Worm (Caenorhabditis elegans) whole organism, dauer: ENCODE results near the gene Y60A3A.21.

Experiments used
- unc-62 ChIP-seq: sonication (generic microtip); optimal IDR thresholded peaks from 2 replicates; lab custom pipeline; 2017; ENCODE audit warnings: missing biosample characterization, missing genetic modification reagents, missing genetic modification characterization

Gene Y60A3A.21

ce11 chrV:20005724-20006132 is 6.0 kb upstream of the Y60A3A.21 start:
- TF ChIP-seq unc-62 = no peak

- TF ChIP-seq unc-62 = no peak
Measured at ce11 chrV:20007470-20007869, 4.3 kb upstream of the Y60A3A.21 start, which contains the start of gene Y60A3A.23. Y60A3A.23 (plus strand) TSS chrV:20007770.

DNA sequence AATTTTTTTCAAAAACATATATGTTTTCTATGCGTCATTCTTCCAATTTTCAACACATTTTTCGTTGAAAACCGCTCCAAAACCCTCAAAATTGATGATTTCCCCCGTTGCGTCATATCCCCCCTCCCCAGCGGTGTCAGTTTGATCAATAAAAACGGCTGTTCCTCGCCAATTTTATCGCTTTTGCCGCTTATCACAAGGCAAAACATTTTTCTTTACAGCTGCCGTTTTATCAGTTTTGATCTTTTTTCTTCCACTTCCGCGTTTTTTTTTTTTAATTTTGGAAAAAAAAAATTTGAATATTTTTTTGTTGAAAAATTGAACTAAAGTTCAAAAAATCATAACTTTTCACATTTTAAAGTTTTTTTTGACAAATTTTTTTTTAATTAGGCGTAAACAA is 555 bp upstream of the Y60A3A.21 start:
- TF ChIP-seq unc-62 = no peak

DNA sequence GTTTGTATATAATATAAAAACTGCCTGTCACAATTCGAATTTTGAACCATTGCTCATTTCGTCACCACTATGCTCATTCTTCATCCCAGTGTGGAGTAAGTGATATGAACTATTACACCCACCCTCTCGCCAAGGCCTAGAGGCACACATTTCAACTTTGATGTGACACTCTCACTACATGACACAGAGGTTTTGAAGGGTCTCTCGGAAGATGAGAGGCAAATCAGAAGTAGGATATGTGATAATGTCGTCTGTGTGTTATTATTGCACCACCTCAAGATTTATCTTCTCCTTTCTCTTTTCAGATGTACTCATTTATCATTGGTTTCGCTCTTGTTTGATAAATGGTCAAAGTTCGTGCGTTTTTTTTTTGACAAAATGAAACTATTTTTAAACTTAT is 9.6 kb downstream of the Y60A3A.21 start:
- no peak for TF ChIP-seq unc-62

DNA sequence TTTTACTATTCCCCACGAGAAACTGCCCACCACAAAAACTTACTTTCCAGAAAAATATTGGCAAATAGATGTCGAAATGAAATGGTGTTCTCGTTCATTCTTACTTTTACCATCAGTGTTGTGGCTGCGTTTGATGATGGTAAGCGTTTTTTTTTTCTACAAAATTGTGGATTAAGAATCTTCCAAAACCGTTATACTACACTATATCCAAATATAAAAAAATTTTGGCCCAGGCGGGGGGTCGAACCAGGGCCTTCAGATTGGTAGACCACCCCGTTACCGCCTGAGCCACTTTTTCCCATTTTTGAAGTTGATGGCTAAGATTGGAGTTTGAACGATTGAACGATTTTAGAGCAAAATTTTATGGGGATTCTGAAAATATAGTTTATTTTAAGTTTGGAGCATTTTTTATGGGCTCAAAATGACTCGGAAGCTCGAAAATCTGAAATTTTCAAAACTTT is 11.3 kb downstream of the Y60A3A.21 start, which contains the start of gene lgc-55:
lgc-55 (plus strand) TSS at position 51 of the 461 bp plus-strand sequence.
- no peak for TF ChIP-seq unc-62

DNA sequence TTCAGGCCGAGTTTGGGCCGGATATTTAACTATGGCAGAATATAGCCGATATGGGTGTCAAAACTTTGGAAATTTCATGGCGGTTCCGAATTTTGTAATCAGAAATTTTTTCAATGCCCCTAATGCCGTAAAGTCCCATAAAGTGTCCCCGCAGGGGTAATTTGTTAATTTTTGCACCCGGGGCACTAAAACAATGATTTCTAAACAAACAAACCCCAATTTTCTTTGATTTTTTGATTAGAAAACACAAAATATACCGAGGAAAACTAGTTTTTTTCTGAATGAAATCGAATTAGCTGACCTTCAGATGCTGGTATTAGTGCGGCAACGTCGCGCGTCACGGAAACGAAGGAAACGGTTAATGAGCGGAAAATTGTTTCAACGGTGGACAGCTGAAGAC is 23.2 kb downstream of the Y60A3A.21 start:
- no peak for TF ChIP-seq unc-62

- TF ChIP-seq unc-62 = no peak
Measured at ce11 chrV:20037287-20037686, 25.5 kb downstream of the Y60A3A.21 start, which contains the start of gene Y113G7A.16. Y113G7A.16 (plus strand) TSS chrV:20037587.

ce11 chrV:20047310-20047709 is 35.6 kb downstream of the Y60A3A.21 start, which contains the start of gene spe-19:
spe-19 (minus strand) TSS chrV:20047410.
- no peak for TF ChIP-seq unc-62

ce11 chrV:20049065-20049464 is 37.3 kb downstream of the Y60A3A.21 start, which contains the start of gene srh-233:
srh-233 (plus strand) TSS chrV:20049365.
- TF ChIP-seq unc-62 = no peak

ce11 chrV:20059370-20059769 is 47.6 kb downstream of the Y60A3A.21 start:
- TF ChIP-seq unc-62 = no peak

- no peak for TF ChIP-seq unc-62
Measured at ce11 chrV:20061498-20061897, 49.7 kb downstream of the Y60A3A.21 start.

DNA sequence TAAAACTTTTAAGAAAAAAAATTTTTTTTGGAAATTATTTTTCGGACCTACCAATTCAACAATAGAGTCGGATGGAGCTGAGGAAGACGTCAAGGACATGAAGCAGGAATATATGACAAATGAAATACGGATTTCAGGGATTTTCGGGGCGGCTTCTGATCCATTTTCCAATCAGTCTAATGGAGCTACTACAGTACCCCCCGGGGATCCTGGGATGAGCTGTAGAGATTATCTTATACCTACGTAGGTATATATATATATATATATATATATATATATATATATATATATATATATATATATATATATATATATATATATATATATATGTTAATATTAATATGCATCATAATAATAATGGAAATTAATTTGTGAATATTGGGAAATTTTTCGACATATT is 52.3 kb downstream of the Y60A3A.21 start, which contains the start of gene ttx-1:
ttx-1 (minus strand) TSS at position 101 of the 400 bp plus-strand sequence.
- no peak for TF ChIP-seq unc-62
